Worm (Caenorhabditis elegans) whole organism, L4/young adult: ENCODE measurements around the gene zim-1.

Experiments used
- W03F9.2 ChIP-seq: fragments of 150-350 bp; optimal IDR thresholded peaks from 2 replicates; lab custom pipeline; 2014; ENCODE audit warnings: missing biosample characterization, missing genetic modification characterization
- dao-5 ChIP-seq: sonication (generic microtip); optimal IDR thresholded peaks from 2 replicates; lab custom pipeline; 2016; ENCODE audit warnings: missing genotype, missing genetic modification characterization, moderate library complexity, missing compliant biosample characterization

DNA sequence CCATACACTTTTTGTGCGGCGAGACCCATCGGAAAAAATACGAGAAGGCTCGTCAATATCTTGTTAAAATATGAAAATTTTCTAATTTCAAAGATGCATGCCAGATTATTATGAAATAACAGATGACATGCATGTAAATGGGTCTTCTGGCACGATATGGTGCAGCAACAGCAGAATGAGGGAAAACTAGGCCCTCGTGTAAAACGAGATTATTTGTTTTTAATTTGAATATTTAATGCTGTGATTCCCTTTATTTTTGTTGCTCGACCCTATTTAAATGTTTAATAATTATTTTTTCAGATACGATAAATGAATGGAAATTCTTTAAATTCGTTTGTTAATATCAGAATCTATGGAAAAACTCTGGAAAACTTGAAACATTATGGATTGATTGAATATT, 14.7 kb downstream of the zim-1 start, which contains the start of gene him-8:
- no peak for TF ChIP-seq dao-5
- TF ChIP-seq W03F9.2 (tag; lab: Kevin White, UChicago): no peak
